Worm (Caenorhabditis elegans) whole organism, early embryonic: ENCODE results near the gene nhr-171.

Experiments used
- ama-1 ChIP-seq: fragments of 150-350 bp; optimal IDR thresholded peaks from 2 replicates; lab custom pipeline; 2014
- ceh-13 ChIP-seq: fragments of 200-800 bp; sonication (Bioruptor generic); optimal IDR thresholded peaks from 2 replicates; lab custom pipeline; 2018; ENCODE audit warnings: mild to moderate bottlenecking, missing genetic modification characterization, missing compliant biosample characterization
- ets-7 ChIP-seq: sonication (generic microtip); optimal IDR thresholded peaks from 2 replicates; lab custom pipeline; 2016; ENCODE audit warnings: missing genotype, missing genetic modification characterization, missing compliant biosample characterization
- flt-1 ChIP-seq: fragments of 200-800 bp; sonication (Bioruptor generic); IDR thresholded peaks from 2 replicates; pipeline ENCODE4 v1.3.6; 2022; ENCODE audit warnings: missing genetic modification characterization, missing compliant biosample characterization
- hmg-4 ChIP-seq: fragments of 200-800 bp; sonication (Bioruptor generic); optimal IDR thresholded peaks from 2 replicates; lab custom pipeline; 2018; ENCODE audit warnings: mild to moderate bottlenecking, missing genetic modification characterization, missing compliant biosample characterization
- scrt-1 ChIP-seq: fragments of 200-800 bp; sonication (Bioruptor generic); IDR thresholded peaks from 2 replicates; pipeline ENCODE4 v1.3.6; 2022; ENCODE audit warnings: missing genetic modification characterization, missing compliant biosample characterization
- tbx-37 ChIP-seq: fragments of 200-800 bp; sonication (Bioruptor generic); conservative IDR thresholded peaks from 2 replicates; pipeline ENCODE4 v1.3.6; 2022; ENCODE audit warnings: missing genetic modification reagents, missing genetic modification characterization, missing compliant biosample characterization

DNA sequence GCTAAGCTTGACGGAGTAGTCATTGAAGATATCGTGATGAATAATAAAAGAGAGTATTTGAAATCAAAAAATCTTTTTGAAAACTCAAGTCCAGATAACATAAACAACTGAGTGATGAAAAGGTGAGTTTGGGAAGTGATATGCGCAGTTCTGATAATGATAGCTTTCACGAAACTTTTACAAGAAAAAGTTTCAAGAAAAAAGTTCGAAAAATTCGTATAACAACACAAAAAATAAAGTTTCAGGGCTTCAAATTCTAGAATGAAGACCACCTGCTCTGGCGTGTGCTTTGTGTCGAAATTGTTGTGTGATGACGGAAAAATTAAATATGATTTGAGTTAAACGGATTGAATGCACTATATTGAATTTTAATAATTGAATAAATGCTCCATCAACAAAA lies 8.5 kb downstream of the nhr-171 start, which contains the start of gene srb-19:
- TF ChIP-seq ama-1 (lab: Kevin White, UChicago): no peak
- TF ChIP-seq hmg-4 (GFP tag; lab: Kevin White, UChicago): no peak
- no peak for TF ChIP-seq flt-1 (GFP tag; lab: Robert Waterston, UW)
- TF ChIP-seq scrt-1 (GFP tag; lab: Robert Waterston, UW): no peak
- TF ChIP-seq ceh-13 (GFP tag; lab: Kevin White, UChicago): no peak
- TF ChIP-seq tbx-37 (GFP tag; lab: Robert Waterston, UW): no peak
- TF ChIP-seq ets-7 (tag; lab: Kevin White, UChicago): no peak
